Fruit fly (Drosophila melanogaster): Measurements from ENCODE around the gene HGTX.
A peak's percentile ranks its signal among the peaks of the same experiment; 100 is the strongest.

The HGTX gene

DNA sequence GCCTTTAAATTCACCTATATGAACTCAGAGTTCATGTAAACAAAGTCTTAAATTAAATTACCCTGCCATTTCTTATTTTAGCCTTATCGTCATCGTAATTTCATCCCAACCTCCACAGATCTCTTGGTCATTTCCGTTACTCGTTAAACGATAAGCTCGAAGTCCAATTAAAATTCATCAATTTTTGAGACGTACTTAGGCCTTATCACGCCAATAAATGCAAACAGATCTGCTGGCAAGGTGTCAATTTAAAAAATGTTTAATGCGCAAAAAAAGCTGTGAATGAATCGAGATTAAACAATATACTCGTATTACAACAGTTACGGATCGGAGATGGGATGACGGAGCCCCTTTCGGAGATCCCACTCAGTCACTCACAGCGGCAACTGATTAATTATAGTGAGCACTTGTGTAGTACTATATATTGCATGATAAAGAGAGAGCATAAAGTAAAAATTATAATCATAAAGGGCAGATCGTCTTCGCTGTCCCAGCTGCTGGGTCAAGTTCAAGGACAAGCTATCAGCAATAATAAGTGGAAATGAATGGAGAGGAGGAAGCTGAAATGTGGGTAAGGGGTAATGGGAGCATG is 9.9 kb upstream of the HGTX start:
- TF ChIP-seq Hr83 (GFP tag; optimal IDR thresholded peaks at IDR 0.05; ENCODE audit: poor library complexity, severe bottlenecking) (no peak), dl (GFP tag; optimal IDR thresholded peaks at IDR 0.05; ENCODE audit: insufficient read depth in 1 of 2, partially characterized antibody in 2 of 2) (no peak), CG32264 (GFP tag; optimal IDR thresholded peaks at IDR 0.05) (no peak), br (GFP tag; optimal IDR thresholded peaks at IDR 0.05) (no peak), sage (GFP tag; optimal IDR thresholded peaks at IDR 0.05) (no peak), Jra (GFP tag; optimal IDR thresholded peaks at IDR 0.05) (no peak), GATAd (GFP tag; optimal IDR thresholded peaks at IDR 0.05) (no peak), Dif (GFP tag; optimal IDR thresholded peaks at IDR 0.05; ENCODE audit: partially characterized antibody) (no peak), Sp1 (GFP tag; optimal IDR thresholded peaks at IDR 0.05) (no peak), jim (GFP tag; optimal IDR thresholded peaks at IDR 0.05) (no peak), Dfd (GFP tag; optimal IDR thresholded peaks at IDR 0.05) (no peak), pan (optimal IDR thresholded peaks at IDR 0.05) (no peak), usp (GFP tag; optimal IDR thresholded peaks at IDR 0.05) (no peak), dsf (GFP tag; optimal IDR thresholded peaks at IDR 0.05; ENCODE audit: borderline replicate concordance) (no peak)

DNA sequence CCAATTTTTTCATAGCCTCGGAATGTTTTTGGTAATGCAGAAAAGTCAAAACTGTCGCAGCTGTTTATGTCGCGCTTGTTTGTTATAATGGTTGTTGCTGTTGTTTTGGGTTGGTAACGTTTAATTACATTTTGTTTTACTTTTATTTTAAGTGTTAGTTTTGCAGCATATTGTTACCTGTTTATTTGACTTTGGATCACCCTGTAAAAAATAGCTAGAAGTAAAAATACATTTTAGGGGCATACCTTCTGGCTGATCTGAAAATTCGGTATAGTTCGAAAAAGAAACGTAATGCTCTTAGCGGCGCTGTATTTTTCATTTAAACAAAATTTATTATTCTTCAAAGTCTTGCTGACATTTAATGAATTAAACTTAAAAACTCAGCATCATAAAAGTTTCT is 8.3 kb upstream of the HGTX start:
- no peak for TF ChIP-seq dsf (GFP tag; optimal IDR thresholded peaks at IDR 0.05; ENCODE audit: borderline replicate concordance)
- no peak for TF ChIP-seq CG9705 (GFP tag; optimal IDR thresholded peaks at IDR 0.05)
- TF ChIP-seq Hr83 (GFP tag; optimal IDR thresholded peaks at IDR 0.05; ENCODE audit: poor library complexity, severe bottlenecking): no peak
- TF ChIP-seq tai (GFP tag; optimal IDR thresholded peaks at IDR 0.05): peak; percentile 37
- no peak for TF ChIP-seq pan (optimal IDR thresholded peaks at IDR 0.05)
- peak; percentile 70 for TF ChIP-seq Myc (optimal IDR thresholded peaks at IDR 0.05)

DNA sequence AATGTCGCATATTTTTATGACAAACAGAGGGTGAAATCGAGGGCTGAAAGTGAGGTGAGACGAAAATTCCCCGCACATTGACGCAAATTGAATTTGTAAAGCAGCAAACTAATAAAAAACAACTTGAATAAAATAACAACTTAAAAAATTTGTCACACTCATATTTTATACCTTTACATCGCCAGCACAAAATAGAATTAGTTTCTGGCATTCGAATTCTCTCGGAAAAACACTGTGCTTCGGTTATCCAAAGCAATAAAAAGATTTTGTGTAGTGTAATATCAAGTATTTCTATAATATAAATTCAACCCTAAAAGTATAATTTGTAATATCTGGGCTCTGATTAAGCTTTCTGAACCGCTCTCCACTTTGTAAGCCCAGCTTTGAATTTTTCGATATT is 6.0 kb upstream of the HGTX start:
- no peak for TF ChIP-seq CrebA (GFP tag; optimal IDR thresholded peaks at IDR 0.05; ENCODE audit: borderline replicate concordance)
- no peak for TF ChIP-seq tai (GFP tag; optimal IDR thresholded peaks at IDR 0.05)
- TF ChIP-seq HLH106 (tag; optimal IDR thresholded peaks at IDR 0.05): no peak
- no peak for TF ChIP-seq Jra (GFP tag; optimal IDR thresholded peaks at IDR 0.05)
- no peak for TF ChIP-seq OdsH (GFP tag; optimal IDR thresholded peaks at IDR 0.05)
- no peak for TF ChIP-seq psq (GFP tag; optimal IDR thresholded peaks at IDR 0.05)
- TF ChIP-seq Rel (GFP tag; optimal IDR thresholded peaks at IDR 0.05): no peak
- no peak for TF ChIP-seq Rel (tag; optimal IDR thresholded peaks at IDR 0.05)
- no peak for TF ChIP-seq br (GFP tag; optimal IDR thresholded peaks at IDR 0.05)
- TF ChIP-seq ey (GFP tag; optimal IDR thresholded peaks at IDR 0.05): no peak
- no peak for TF ChIP-seq jim (GFP tag; optimal IDR thresholded peaks at IDR 0.05)
- no peak for TF ChIP-seq CG32264 (GFP tag; optimal IDR thresholded peaks at IDR 0.05)
- no peak for TF ChIP-seq Abd-B (GFP tag; optimal IDR thresholded peaks at IDR 0.05)
- no peak for TF ChIP-seq Dfd (GFP tag; optimal IDR thresholded peaks at IDR 0.05)
- TF ChIP-seq N (GFP tag; optimal IDR thresholded peaks at IDR 0.05): no peak

DNA sequence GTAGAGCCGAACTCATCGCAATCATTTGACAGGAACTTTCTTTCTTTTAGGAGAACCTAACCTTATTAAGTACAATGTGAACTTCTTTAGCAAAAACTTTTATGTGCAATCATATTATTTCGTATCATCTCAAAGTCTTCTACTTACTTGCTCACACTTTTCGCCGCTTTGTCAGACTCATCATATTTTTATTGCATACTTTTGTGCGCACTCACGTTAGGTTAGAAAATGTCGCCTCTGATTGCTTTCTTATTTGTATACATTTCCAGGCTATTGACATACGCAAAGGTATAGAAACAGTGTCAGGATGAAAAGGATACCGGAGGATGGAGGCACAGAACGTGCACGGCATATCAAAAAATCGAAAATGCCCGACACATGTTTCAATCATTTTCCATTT is 3.8 kb upstream of the HGTX start:
- no peak for TF ChIP-seq Hnf4 (GFP tag; optimal IDR thresholded peaks at IDR 0.05)

DNA sequence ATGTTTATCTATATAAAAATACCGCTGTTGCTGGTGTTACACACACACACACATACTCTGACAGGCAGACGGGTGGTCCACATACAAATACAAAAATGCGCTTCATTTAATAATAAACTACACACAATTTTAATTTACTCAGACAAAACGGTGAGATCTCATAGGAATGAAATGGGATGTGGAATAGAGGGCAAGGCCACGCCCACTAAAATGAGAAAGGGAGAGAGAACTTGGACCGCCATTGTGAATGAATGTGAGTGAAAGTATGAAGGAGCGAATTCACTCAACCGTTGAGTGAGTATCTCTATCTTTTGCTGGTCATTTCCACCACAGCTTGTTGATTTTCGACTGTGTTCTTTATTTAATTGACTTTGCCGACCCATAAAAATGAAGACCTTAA is 1.2 kb upstream of the HGTX start:
- TF ChIP-seq sage (GFP tag; optimal IDR thresholded peaks at IDR 0.05): no peak
- TF ChIP-seq rgr (GFP tag; optimal IDR thresholded peaks at IDR 0.05): no peak

DNA sequence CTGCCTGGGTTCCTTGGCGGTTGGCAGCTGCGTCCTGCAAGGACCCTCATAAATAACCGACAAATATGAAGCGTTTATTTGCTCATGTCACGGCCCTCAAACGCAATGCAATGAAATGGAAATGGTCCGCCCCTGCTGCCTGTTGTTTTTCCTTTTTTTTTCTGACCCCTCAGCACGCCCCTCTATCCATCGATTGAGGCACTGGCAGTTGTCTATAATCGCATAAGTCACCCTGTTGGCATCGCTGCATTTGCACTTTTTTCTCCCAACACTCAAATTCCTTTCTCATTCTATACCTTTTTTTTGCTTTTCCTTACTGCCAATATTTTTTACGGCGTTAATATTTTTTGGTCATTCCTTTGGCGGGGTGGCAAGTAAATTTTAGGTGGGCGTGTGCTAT is 7.2 kb downstream of the HGTX start:
- TF ChIP-seq tai (GFP tag; optimal IDR thresholded peaks at IDR 0.05) (no peak), Vsx2 (GFP tag; optimal IDR thresholded peaks at IDR 0.05; ENCODE audit: partially characterized antibody) (no peak), Rel (GFP tag; optimal IDR thresholded peaks at IDR 0.05) (no peak), Rel (tag; optimal IDR thresholded peaks at IDR 0.05) (no peak)

DNA sequence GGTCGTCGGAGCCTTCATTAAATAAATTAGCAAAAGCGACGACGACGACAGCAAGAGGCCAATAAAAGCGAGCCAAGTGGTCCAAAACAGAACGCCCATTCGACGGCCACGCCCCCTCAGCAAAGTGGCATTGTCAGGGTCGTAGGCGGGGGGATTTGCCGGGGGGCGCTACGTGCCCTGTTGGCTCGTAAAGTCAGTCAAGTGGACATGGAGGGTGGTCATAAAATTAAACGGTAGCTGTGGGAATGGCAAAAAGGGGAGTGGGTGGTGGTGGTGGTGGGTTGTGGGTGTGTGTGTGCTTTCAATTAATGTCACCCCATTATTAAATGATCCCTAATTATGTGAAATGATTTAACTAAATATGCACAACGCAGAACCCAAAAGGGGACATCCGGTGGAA is 8.4 kb downstream of the HGTX start:
- no peak for TF ChIP-seq jim (GFP tag; optimal IDR thresholded peaks at IDR 0.05)
- no peak for TF ChIP-seq sv (GFP tag; optimal IDR thresholded peaks at IDR 0.05)
- TF ChIP-seq foxo (GFP tag; optimal IDR thresholded peaks at IDR 0.05): no peak
- TF ChIP-seq Hr83 (GFP tag; optimal IDR thresholded peaks at IDR 0.05; ENCODE audit: poor library complexity, severe bottlenecking): no peak
- TF ChIP-seq dsf (GFP tag; optimal IDR thresholded peaks at IDR 0.05; ENCODE audit: borderline replicate concordance): no peak
- no peak for TF ChIP-seq Sp1 (GFP tag; optimal IDR thresholded peaks at IDR 0.05)
- no peak for TF ChIP-seq CG9705 (GFP tag; optimal IDR thresholded peaks at IDR 0.05)

Measured in whole organism, wandering third instar larva.